Worm (Caenorhabditis elegans) whole organism, young adult: Measurements from ENCODE around the gene srj-54.

Source experiments
- C17E4.6 ChIP-seq: fragments of 200-800 bp; sonication (Bioruptor generic); IDR thresholded peaks from 2 replicates; pipeline ENCODE4 v1.3.6; 2022; ENCODE audit warnings: missing genetic modification reagents, missing genetic modification characterization, missing compliant biosample characterization
- D2030.7 ChIP-seq: fragments of 200-800 bp; sonication (Bioruptor generic); IDR thresholded peaks from 2 replicates; pipeline ENCODE4 v1.3.6; 2022; ENCODE audit warnings: missing genetic modification reagents, missing genetic modification characterization, missing compliant biosample characterization
- F39B2.1 ChIP-seq: fragments of 200-800 bp; sonication (Bioruptor generic); IDR thresholded peaks from 2 replicates; pipeline ENCODE4 v1.3.6; 2022; ENCODE audit warnings: missing genetic modification reagents, missing genetic modification characterization, missing compliant biosample characterization
- F52B5.7 ChIP-seq: sonication (generic microtip); optimal IDR thresholded peaks from 2 replicates; lab custom pipeline; 2016; ENCODE audit warnings: mild to moderate bottlenecking, missing genetic modification characterization, missing compliant biosample characterization
- K12H6.12 ChIP-seq: fragments of 200-800 bp; sonication (Bioruptor generic); optimal IDR thresholded peaks from 2 replicates; lab custom pipeline; 2018; ENCODE audit warnings: mild to moderate bottlenecking, missing genetic modification characterization, missing compliant biosample characterization
- T07F8.4 ChIP-seq: sonication (generic microtip); optimal IDR thresholded peaks from 2 replicates; lab custom pipeline; 2016; ENCODE audit warnings: mild to moderate bottlenecking, missing genetic modification characterization, moderate library complexity, missing compliant biosample characterization
- Y53F4B.3 ChIP-seq: fragments of 200-800 bp; sonication (Bioruptor generic); IDR thresholded peaks from 2 replicates; pipeline ENCODE4 v1.3.6; 2022; ENCODE audit warnings: missing genetic modification reagents, missing genetic modification characterization, missing compliant biosample characterization
- Y53G8AR.9 ChIP-seq: fragments of 200-800 bp; sonication (Bioruptor generic); conservative IDR thresholded peaks from 2 replicates; pipeline ENCODE4 v1.3.6; 2022; ENCODE audit warnings: missing genetic modification reagents, missing genetic modification characterization, missing compliant biosample characterization
- akir-1 ChIP-seq: fragments of 200-800 bp; sonication (Bioruptor generic); optimal IDR thresholded peaks from 2 replicates; lab custom pipeline; 2018; ENCODE audit warnings: mild to moderate bottlenecking, missing genetic modification characterization, moderate library complexity, missing compliant biosample characterization
- attf-3 ChIP-seq: fragments of 200-800 bp; sonication (Bioruptor generic); conservative IDR thresholded peaks from 2 replicates; pipeline ENCODE4 v1.3.6; 2022; ENCODE audit warnings: missing genetic modification reagents, missing genetic modification characterization, missing compliant biosample characterization
- attf-6 ChIP-seq: fragments of 200-800 bp; sonication (Bioruptor generic); IDR thresholded peaks from 2 replicates; pipeline ENCODE4 v1.3.6; 2022; ENCODE audit warnings: missing genetic modification reagents, missing genetic modification characterization, missing compliant biosample characterization
- bed-2 ChIP-seq: fragments of 200-800 bp; sonication (Bioruptor generic); IDR thresholded peaks from 2 replicates; pipeline ENCODE4 v1.3.6; 2022; ENCODE audit warnings: missing genetic modification reagents, missing genetic modification characterization, missing compliant biosample characterization
- ceh-58 ChIP-seq: fragments of 200-800 bp; sonication (Bioruptor generic); IDR thresholded peaks from 2 replicates; pipeline ENCODE4 v1.3.6; 2022; ENCODE audit warnings: missing genetic modification characterization, missing compliant biosample characterization
- chd-7 ChIP-seq: sonication (generic microtip); optimal IDR thresholded peaks from 2 replicates; lab custom pipeline; 2016; ENCODE audit warnings: mild to moderate bottlenecking, missing genetic modification characterization, moderate library complexity, missing compliant biosample characterization
- dpl-1 ChIP-seq: fragments of 150-350 bp; optimal IDR thresholded peaks from 2 replicates; lab custom pipeline; 2014; ENCODE audit warnings: missing biosample characterization, missing genetic modification reagents, missing genetic modification characterization
- egl-18 ChIP-seq: fragments of 200-800 bp; sonication (Bioruptor generic); IDR thresholded peaks from 2 replicates; pipeline ENCODE4 v1.3.6; 2022; ENCODE audit warnings: missing genetic modification reagents, missing genetic modification characterization, missing compliant biosample characterization
- egrh-3 ChIP-seq: fragments of 200-800 bp; sonication (Bioruptor generic); IDR thresholded peaks from 2 replicates; pipeline ENCODE4 v1.3.6; 2022; ENCODE audit warnings: missing genetic modification reagents, missing genetic modification characterization, missing compliant biosample characterization
- ekl-4 ChIP-seq: fragments of 200-800 bp; sonication (Bioruptor generic); IDR thresholded peaks from 2 replicates; pipeline ENCODE4 v1.3.6; 2022; ENCODE audit warnings: missing genetic modification reagents, missing genetic modification characterization, missing compliant biosample characterization
- ets-4 ChIP-seq: fragments of 200-800 bp; sonication (Bioruptor generic); optimal IDR thresholded peaks from 2 replicates; lab custom pipeline; 2018; ENCODE audit warnings: mild to moderate bottlenecking, missing genetic modification characterization, missing compliant biosample characterization
- hlh-26 ChIP-seq: fragments of 200-800 bp; sonication (Bioruptor generic); conservative IDR thresholded peaks from 2 replicates; pipeline ENCODE4 v1.3.6; 2022; ENCODE audit warnings: missing genetic modification reagents, missing genetic modification characterization, missing compliant biosample characterization
- let-526 ChIP-seq: fragments of 200-800 bp; sonication (Bioruptor generic); IDR thresholded peaks from 2 replicates; pipeline ENCODE4 v1.3.6; 2022; ENCODE audit warnings: missing genetic modification reagents, missing genetic modification characterization, missing compliant biosample characterization
- let-607 ChIP-seq, 2 experiments: fragments of 200-800 bp in 1 of 2; sonication (Bioruptor generic) in 1 of 2; sonication (generic microtip) in 1 of 2; optimal IDR thresholded peaks; 2 replicates each; lab custom pipeline; 2016 to 2018; ENCODE audit warnings: mild to moderate bottlenecking in 2 of 2, missing compliant biosample characterization in 2 of 2, missing genetic modification characterization in 2 of 2, moderate library complexity in 2 of 2, missing genotype in 1 of 2
- lir-1 ChIP-seq: fragments of 200-800 bp; sonication (Bioruptor generic); conservative IDR thresholded peaks from 2 replicates; pipeline ENCODE4 v1.3.6; 2022; ENCODE audit warnings: missing genetic modification reagents, missing genetic modification characterization, missing compliant biosample characterization
- lsl-1 ChIP-seq: fragments of 200-800 bp; sonication (Bioruptor generic); optimal IDR thresholded peaks from 2 replicates; lab custom pipeline; 2018; ENCODE audit warnings: mild to moderate bottlenecking, missing genetic modification characterization, moderate library complexity, missing compliant biosample characterization
- madf-10 ChIP-seq: sonication (generic microtip); optimal IDR thresholded peaks from 2 replicates; lab custom pipeline; 2016; ENCODE audit warnings: mild to moderate bottlenecking, missing genetic modification characterization, missing compliant biosample characterization
- mcd-1 ChIP-seq: fragments of 200-800 bp; sonication (Bioruptor generic); IDR thresholded peaks from 2 replicates; pipeline ENCODE4 v1.3.6; 2022; ENCODE audit warnings: missing genetic modification reagents, missing genetic modification characterization, missing compliant biosample characterization
- mes-4 ChIP-seq: sonication (generic microtip); optimal IDR thresholded peaks from 2 replicates; lab custom pipeline; 2016; ENCODE audit warnings: missing genotype, missing genetic modification characterization, missing compliant biosample characterization
- nhr-27 ChIP-seq: fragments of 200-800 bp; sonication (Bioruptor generic); optimal IDR thresholded peaks from 2 replicates; lab custom pipeline; 2018; ENCODE audit warnings: mild to moderate bottlenecking, missing genetic modification characterization, moderate library complexity, missing compliant biosample characterization
- nhr-90 ChIP-seq: sonication (generic microtip); optimal IDR thresholded peaks from 2 replicates; lab custom pipeline; 2016; ENCODE audit warnings: missing genotype, mild to moderate bottlenecking, missing genetic modification characterization, missing compliant biosample characterization
- pbrm-1 ChIP-seq: fragments of 200-800 bp; sonication (Bioruptor generic); IDR thresholded peaks from 2 replicates; pipeline ENCODE4 v1.3.6; 2022; ENCODE audit warnings: missing genetic modification reagents, missing genetic modification characterization, missing compliant biosample characterization
- snpc-3.4 ChIP-seq: sonication (generic microtip); optimal IDR thresholded peaks from 2 replicates; lab custom pipeline; 2017; ENCODE audit warnings: missing genetic modification characterization, mild to moderate bottlenecking, missing compliant biosample characterization, antibody characterized with exemption, moderate library complexity, missing genotype, missing genetic modification reagents
- somi-1 ChIP-seq: fragments of 200-800 bp; sonication (Bioruptor generic); optimal IDR thresholded peaks from 2 replicates; lab custom pipeline; 2018; ENCODE audit warnings: mild to moderate bottlenecking, missing genetic modification characterization, missing compliant biosample characterization
- tlf-1 ChIP-seq: fragments of 200-800 bp; sonication (Bioruptor generic); optimal IDR thresholded peaks from 2 replicates; lab custom pipeline; 2018; ENCODE audit warnings: mild to moderate bottlenecking, missing genetic modification characterization, missing compliant biosample characterization
- unc-130 ChIP-seq: sonication (generic microtip); optimal IDR thresholded peaks from 2 replicates; lab custom pipeline; 2016; ENCODE audit warnings: missing genetic modification reagents, missing genetic modification characterization, missing compliant biosample characterization

The srj-54 gene

DNA sequence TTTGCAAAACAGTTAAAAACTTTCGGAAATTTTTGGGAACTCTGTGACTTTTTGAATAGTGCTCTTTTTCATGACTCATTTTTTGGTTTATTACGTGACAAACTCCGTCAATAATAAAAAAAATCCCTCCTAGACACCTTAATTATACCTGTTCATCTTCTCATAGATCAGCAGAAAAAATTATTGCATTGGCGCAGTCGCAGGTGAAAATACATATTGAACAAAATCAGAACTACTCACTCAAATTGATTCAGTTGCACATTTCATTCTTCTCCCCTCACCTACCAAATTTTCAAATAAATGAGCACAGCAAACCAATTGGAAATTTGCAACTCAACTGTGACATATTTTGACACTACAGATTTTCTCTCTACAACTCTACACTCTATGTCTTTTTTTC, 33.3 kb upstream of the srj-54 start, which contains the start of gene srh-127:
Gene srh-127, plus strand, starts transcription at position 301 of the 400 bp plus-strand sequence.
- no peak for TF ChIP-seq egl-18 (GFP tag; lab: Robert Waterston, UW)
- no peak for TF ChIP-seq unc-130 (GFP tag; lab: Kevin White, UChicago)
- TF ChIP-seq egrh-3: no peak
- no peak for TF ChIP-seq attf-6 (GFP tag; lab: Robert Waterston, UW)
- no peak for TF ChIP-seq dpl-1
- no peak for TF ChIP-seq let-607 (tag; optimal IDR thresholded peaks at IDR 0.05; lab: Kevin White, UChicago)
- no peak for TF ChIP-seq Y53F4B.3 (GFP tag; lab: Robert Waterston, UW)
- TF ChIP-seq K12H6.12 (tag; lab: Kevin White, UChicago): no peak
- no peak for TF ChIP-seq lir-1 (GFP tag; lab: Robert Waterston, UW)
- no peak for TF ChIP-seq bed-2
- TF ChIP-seq nhr-27: no peak
- TF ChIP-seq Y53G8AR.9 (GFP tag; lab: Robert Waterston, UW): no peak
- TF ChIP-seq pbrm-1 (GFP tag; lab: Robert Waterston, UW): no peak
- TF ChIP-seq, all 124 proteins: peak for 0

DNA sequence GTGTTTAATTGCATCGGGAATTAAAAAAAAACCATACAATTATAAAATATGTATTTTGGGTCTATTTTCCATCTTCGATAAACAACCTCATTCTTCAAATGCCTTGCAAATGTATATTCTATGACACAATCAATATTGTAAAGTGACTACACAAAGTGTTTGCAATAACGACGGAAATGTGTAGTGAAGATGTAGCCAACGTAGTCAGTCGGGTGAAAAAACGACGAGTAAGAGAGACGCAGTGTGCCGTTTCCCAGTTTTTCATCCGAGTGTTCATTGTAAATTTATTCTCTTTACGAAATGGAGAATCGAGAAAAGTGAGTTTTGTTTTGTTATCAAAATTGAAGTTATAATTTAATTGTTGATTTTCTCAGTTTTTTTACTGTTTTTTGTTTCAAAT, 32.3 kb upstream of the srj-54 start, which contains the start of gene F37B4.15:
Gene F37B4.15, plus strand, starts transcription at position 301 of the 400 bp plus-strand sequence.
- TF ChIP-seq D2030.7 (GFP tag; lab: Robert Waterston, UW) (no peak), F39B2.1 (no peak), chd-7 (tag; lab: Kevin White, UChicago) (no peak), ets-4 (GFP tag; lab: Kevin White, UChicago) (no peak), let-607 (tag; optimal IDR thresholded peaks at IDR 0.05; lab: Kevin White, UChicago) (no peak), ekl-4 (GFP tag; lab: Robert Waterston, UW) (no peak), ceh-58 (GFP tag; lab: Robert Waterston, UW) (no peak), nhr-90 (tag; lab: Kevin White, UChicago) (no peak), egrh-3 (no peak), hlh-26 (GFP tag; lab: Robert Waterston, UW) (no peak), let-526 (GFP tag; lab: Robert Waterston, UW) (no peak), madf-10 (no peak), T07F8.4 (no peak), lsl-1 (GFP tag; lab: Kevin White, UChicago) (no peak)

DNA sequence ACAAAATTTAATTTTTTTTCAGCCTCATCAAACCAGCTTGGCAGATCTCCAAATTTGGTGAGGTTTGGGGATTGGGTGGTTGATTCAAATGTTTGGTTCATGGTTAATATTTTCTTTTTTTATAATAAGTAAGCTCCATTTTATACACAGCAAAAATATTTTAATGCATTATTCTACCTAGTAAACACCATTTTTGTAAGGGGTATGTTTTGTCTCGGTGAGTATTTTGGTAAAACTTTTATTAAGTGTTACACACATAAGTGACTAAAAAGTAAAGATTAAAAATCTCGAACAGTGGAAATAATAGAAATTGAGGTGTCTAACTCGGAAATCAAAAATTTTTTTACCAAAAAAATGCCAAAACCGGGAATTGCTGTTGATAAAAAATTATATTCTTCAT, 29.0 kb upstream of the srj-54 start, which contains the start of gene srw-4:
Gene srw-4, minus strand, starts transcription at position 101 of the 400 bp plus-strand sequence.
- no peak for TF ChIP-seq C17E4.6 (GFP tag; lab: Robert Waterston, UW)
- TF ChIP-seq F52B5.7 (tag; lab: Kevin White, UChicago): no peak
- no peak for TF ChIP-seq mes-4 (tag; lab: Kevin White, UChicago)
- no peak for TF ChIP-seq K12H6.12 (tag; lab: Kevin White, UChicago)

DNA sequence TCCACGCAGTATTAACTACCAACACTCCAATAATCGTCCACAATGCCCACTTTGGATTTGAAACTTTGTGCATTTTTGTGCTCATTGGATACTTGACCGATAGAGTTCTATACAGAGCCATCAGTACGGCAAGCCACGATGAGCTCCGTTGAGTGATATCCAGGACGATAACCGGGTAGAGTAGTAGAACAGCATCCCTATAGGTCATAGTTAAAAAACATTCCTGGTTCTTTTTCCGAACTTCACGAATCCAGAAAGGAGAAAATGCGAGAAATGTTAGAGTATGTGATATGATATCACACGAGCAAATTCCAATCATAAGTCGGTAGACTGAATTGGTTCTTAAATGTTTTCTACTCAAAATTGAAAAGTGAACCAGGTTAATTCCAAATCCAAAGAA, 28.6 kb upstream of the srj-54 start:
- TF ChIP-seq snpc-3.4 (tag; lab: Kevin White, UChicago) (no peak), F39B2.1 (no peak), nhr-27 (no peak), tlf-1 (GFP tag; lab: Kevin White, UChicago) (no peak), mcd-1 (GFP tag; lab: Robert Waterston, UW) (no peak), attf-3 (GFP tag; lab: Robert Waterston, UW) (no peak), chd-7 (tag; lab: Kevin White, UChicago) (no peak), somi-1 (GFP tag; lab: Kevin White, UChicago) (no peak), akir-1 (GFP tag; lab: Kevin White, UChicago) (no peak)
- TF ChIP-seq, all 124 proteins: peak for 0
